Fruit fly (Drosophila melanogaster) whole organism, embryonic: ENCODE results near the gene CG3587.

Experiments used
- Antp ChIP-seq: fragments of 200-800 bp; sonication (Bioruptor generic); optimal IDR thresholded peaks from 3 replicates; lab custom pipeline; 2016; ENCODE audit warnings: missing biosample characterization, missing genetic modification characterization
- Atf6 ChIP-seq: fragments of 200-800 bp; sonication (Bioruptor generic); IDR thresholded peaks from 2 replicates; pipeline ENCODE4 v1.3.6; 2022; ENCODE audit warnings: missing biosample characterization, missing genetic modification characterization
- BtbVII ChIP-seq: fragments of 200-800 bp; sonication (Bioruptor generic); optimal IDR thresholded peaks from 3 replicates; lab custom pipeline; 2017; ENCODE audit warnings: missing biosample characterization, mild to moderate bottlenecking, missing genetic modification characterization
- CG10209 ChIP-seq: fragments of 200-800 bp; sonication (Bioruptor generic); optimal IDR thresholded peaks from 3 replicates; lab custom pipeline; 2017; ENCODE audit warnings: missing biosample characterization, mild to moderate bottlenecking, missing genetic modification characterization, missing genetic modification reagents
- CG10274 ChIP-seq: fragments of 200-800 bp; sonication (Bioruptor generic); optimal IDR thresholded peaks from 3 replicates; lab custom pipeline; 2017; ENCODE audit warnings: missing biosample characterization, mild to moderate bottlenecking, missing genetic modification characterization
- CG10366 ChIP-seq: fragments of 200-800 bp; sonication (Bioruptor generic); IDR thresholded peaks from 2 replicates; pipeline ENCODE4 v1.3.6; 2022; ENCODE audit warnings: missing biosample characterization, missing genetic modification characterization
- CG11247 ChIP-seq: fragments of 200-800 bp; sonication (Bioruptor generic); IDR thresholded peaks from 2 replicates; pipeline ENCODE4 v1.3.6; 2022; ENCODE audit warnings: missing biosample characterization, missing genetic modification characterization
- CG11504 ChIP-seq: fragments of 200-800 bp; sonication (Bioruptor generic); optimal IDR thresholded peaks from 3 replicates; lab custom pipeline; 2019; ENCODE audit warnings: missing biosample characterization, mild to moderate bottlenecking, missing genetic modification characterization, moderate library complexity
- CG1233 ChIP-seq: fragments of 200-800 bp; sonication (Bioruptor generic); optimal IDR thresholded peaks from 4 replicates; lab custom pipeline; 2018; ENCODE audit warnings: missing biosample characterization, mild to moderate bottlenecking, missing genetic modification characterization
- CG12659 ChIP-seq: fragments of 200-800 bp; sonication (Bioruptor generic); optimal IDR thresholded peaks from 3 replicates; lab custom pipeline; 2017; ENCODE audit warnings: mild to moderate bottlenecking, missing biosample characterization, missing genetic modification reagents, missing genetic modification characterization
- CG16779 ChIP-seq: fragments of 200-800 bp; sonication (Bioruptor generic); IDR thresholded peaks from 2 replicates; pipeline ENCODE4 v1.3.6; 2022; ENCODE audit warnings: missing biosample characterization, missing genetic modification characterization
- CG17186 ChIP-seq: fragments of 200-800 bp; sonication (Bioruptor generic); optimal IDR thresholded peaks from 3 replicates; lab custom pipeline; 2017; ENCODE audit warnings: missing biosample characterization, missing genetic modification reagents, missing genetic modification characterization
- CG18476 ChIP-seq: fragments of 200-800 bp; sonication (Bioruptor generic); optimal IDR thresholded peaks from 2 replicates; lab custom pipeline; 2016; ENCODE audit warnings: missing biosample characterization, mild to moderate bottlenecking, missing genetic modification characterization
- CG2129 ChIP-seq: fragments of 200-800 bp; sonication (Bioruptor generic); IDR thresholded peaks from 2 replicates; pipeline ENCODE4 v1.3.6; 2022; ENCODE audit warnings: missing biosample characterization, missing genetic modification characterization; ENCODE audit not compliant: partially characterized antibody
- CG2712 ChIP-seq: fragments of 200-800 bp; optimal IDR thresholded peaks from 3 replicates; lab custom pipeline; 2019; ENCODE audit warnings: missing biosample characterization, mild to moderate bottlenecking, missing genetic modification characterization, moderate library complexity
- CG31388 ChIP-seq: fragments of 200-800 bp; sonication (Bioruptor generic); optimal IDR thresholded peaks from 2 replicates; lab custom pipeline; 2016; ENCODE audit warnings: missing biosample characterization, missing genetic modification characterization
- CG33557 ChIP-seq: fragments of 200-800 bp; sonication (Bioruptor generic); optimal IDR thresholded peaks from 2 replicates; lab custom pipeline; 2019; ENCODE audit warnings: missing biosample characterization, mild to moderate bottlenecking, missing genetic modification characterization, moderate library complexity
- CG43689 ChIP-seq: fragments of 200-800 bp; sonication (Bioruptor generic); IDR thresholded peaks from 2 replicates; pipeline ENCODE4 v1.3.6; 2022; ENCODE audit warnings: missing biosample characterization, missing genetic modification characterization
- CG6854 ChIP-seq: fragments of 200-800 bp; sonication (Bioruptor generic); optimal IDR thresholded peaks from 3 replicates; lab custom pipeline; 2017; ENCODE audit warnings: missing biosample characterization, mild to moderate bottlenecking, missing genetic modification characterization
- CG7963 ChIP-seq: fragments of 200-800 bp; sonication (Bioruptor generic); IDR thresholded peaks from 3 replicates; pipeline ENCODE4 v1.3.6; 2022; ENCODE audit warnings: missing biosample characterization, missing genetic modification characterization; ENCODE audit not compliant: partially characterized antibody
- CG9876 ChIP-seq: fragments of 200-800 bp; sonication (Bioruptor generic); optimal IDR thresholded peaks from 2 replicates; lab custom pipeline; 2016; ENCODE audit warnings: missing biosample characterization, missing genetic modification characterization
- CTCF ChIP-seq: fragments of 200-800 bp; sonication (Bioruptor generic); optimal IDR thresholded peaks from 2 replicates; lab custom pipeline; 2017; ENCODE audit warnings: missing biosample characterization, mild to moderate bottlenecking, missing genetic modification characterization, moderate library complexity
- D19B ChIP-seq: fragments of 200-800 bp; sonication (Bioruptor generic); optimal IDR thresholded peaks from 2 replicates; lab custom pipeline; 2017; ENCODE audit warnings: missing biosample characterization, mild to moderate bottlenecking, missing genetic modification characterization
- Elba2 ChIP-seq: fragments of 200-800 bp; sonication (Bioruptor generic); optimal IDR thresholded peaks from 3 replicates; lab custom pipeline; 2016; ENCODE audit warnings: missing biosample characterization, missing genetic modification characterization
- Hmr ChIP-seq: fragments of 200-800 bp; sonication (Bioruptor generic); optimal IDR thresholded peaks from 3 replicates; lab custom pipeline; 2017; ENCODE audit warnings: mild to moderate bottlenecking, missing biosample characterization, missing genetic modification reagents, missing genetic modification characterization
- Hmx ChIP-seq: fragments of 200-800 bp; sonication (Bioruptor generic); optimal IDR thresholded peaks from 2 replicates; lab custom pipeline; 2016; ENCODE audit warnings: missing biosample characterization, missing genetic modification characterization
- Mes4 ChIP-seq: fragments of 200-800 bp; sonication (Bioruptor generic); optimal IDR thresholded peaks from 2 replicates; lab custom pipeline; 2016; ENCODE audit warnings: missing biosample characterization, missing genetic modification characterization
- NFAT ChIP-seq: fragments of 200-800 bp; sonication (Bioruptor generic); IDR thresholded peaks from 2 replicates; pipeline ENCODE4 v1.3.6; 2022; ENCODE audit warnings: missing biosample characterization, missing genetic modification characterization
- Scr ChIP-seq: fragments of 200-800 bp; sonication (Bioruptor generic); IDR thresholded peaks from 2 replicates; pipeline ENCODE4 v1.3.6; 2022; ENCODE audit warnings: missing biosample characterization, missing genetic modification characterization; ENCODE audit not compliant: partially characterized antibody
- TFAM ChIP-seq: fragments of 200-800 bp; sonication (Bioruptor generic); optimal IDR thresholded peaks from 2 replicates; lab custom pipeline; 2017; ENCODE audit warnings: missing biosample characterization, missing genetic modification characterization, inconsistent platforms
- YL-1 ChIP-seq: fragments of 200-800 bp; sonication (Bioruptor generic); optimal IDR thresholded peaks from 3 replicates; lab custom pipeline; 2017; ENCODE audit warnings: missing biosample characterization, mild to moderate bottlenecking, missing genetic modification characterization
- aop ChIP-seq: fragments of 200-800 bp; sonication (Bioruptor generic); IDR thresholded peaks from 2 replicates; pipeline ENCODE4 v1.3.6; 2022; ENCODE audit warnings: missing biosample characterization, missing genetic modification characterization
- bab2 ChIP-seq: fragments of 200-800 bp; sonication (Bioruptor generic); optimal IDR thresholded peaks from 2 replicates; lab custom pipeline; 2016; ENCODE audit warnings: missing biosample characterization, missing genetic modification characterization
- chn ChIP-seq: fragments of 200-800 bp; sonication (Bioruptor generic); optimal IDR thresholded peaks from 2 replicates; lab custom pipeline; 2016; ENCODE audit warnings: missing biosample characterization, missing genetic modification characterization
- crol ChIP-seq: fragments of 200-800 bp; sonication (Bioruptor generic); IDR thresholded peaks from 2 replicates; pipeline ENCODE4 v1.3.6; 2022; ENCODE audit warnings: missing biosample characterization, missing genetic modification characterization
- danr ChIP-seq: fragments of 200-800 bp; sonication (Bioruptor generic); IDR thresholded peaks from 2 replicates; pipeline ENCODE4 v1.3.6; 2022; ENCODE audit warnings: missing biosample characterization, missing genetic modification characterization
- dati ChIP-seq: fragments of 200-800 bp; sonication (Bioruptor generic); IDR thresholded peaks from 2 replicates; pipeline ENCODE4 v1.3.6; 2022; ENCODE audit warnings: missing biosample characterization, missing genetic modification characterization
- hkb ChIP-seq, 2 experiments: fragments of 200-800 bp in 1 of 2; fragments of >200 bp in 1 of 2; sonication (Bioruptor generic) in 1 of 2; IDR thresholded peaks in 1 of 2; optimal IDR thresholded peaks in 1 of 2; 2 replicates each; pipeline versions ENCODE4 v1.3.6 to Lab custom; 2017 to 2022; ENCODE audit warnings: missing biosample characterization in 1 of 2, missing genetic modification characterization in 1 of 2
- jigr1 ChIP-seq: fragments of 200-800 bp; sonication (Bioruptor generic); IDR thresholded peaks from 3 replicates; pipeline ENCODE4 v1.3.6; 2022; ENCODE audit warnings: missing biosample characterization, missing genetic modification characterization
- klu ChIP-seq: fragments of 200-800 bp; sonication (Bioruptor generic); IDR thresholded peaks from 2 replicates; pipeline ENCODE4 v1.3.6; 2022; ENCODE audit warnings: missing biosample characterization, missing genetic modification characterization
- knrl ChIP-seq: fragments of 200-800 bp; sonication (Bioruptor generic); IDR thresholded peaks from 3 replicates; pipeline ENCODE4 v1.3.6; 2022; ENCODE audit warnings: missing biosample characterization, missing genetic modification characterization; ENCODE audit not compliant: partially characterized antibody
- otp ChIP-seq: fragments of 200-800 bp; sonication (Bioruptor generic); IDR thresholded peaks from 3 replicates; pipeline ENCODE4, ENCODE4 v1.3.6; 2022; ENCODE audit warnings: missing biosample characterization, missing genetic modification characterization
- pb ChIP-seq: fragments of 200-800 bp; sonication (Bioruptor generic); optimal IDR thresholded peaks from 3 replicates; lab custom pipeline; 2016; ENCODE audit warnings: missing biosample characterization, missing genetic modification characterization
- phol ChIP-seq: fragments of 200-800 bp; sonication (Bioruptor generic); optimal IDR thresholded peaks from 3 replicates; lab custom pipeline; 2018; ENCODE audit warnings: missing biosample characterization, mild to moderate bottlenecking, missing genetic modification characterization, moderate library complexity
- rib ChIP-seq: fragments of 200-800 bp; sonication (Bioruptor generic); IDR thresholded peaks from 2 replicates; pipeline ENCODE4 v1.3.6; 2022; ENCODE audit warnings: missing biosample characterization, missing genetic modification characterization
- row ChIP-seq: fragments of 200-800 bp; sonication (Bioruptor generic); IDR thresholded peaks from 3 replicates; pipeline ENCODE4 v1.3.6; 2022; ENCODE audit warnings: missing biosample characterization, missing genetic modification characterization
- seq ChIP-seq: fragments of 200-800 bp; sonication (Bioruptor generic); IDR thresholded peaks from 2 replicates; pipeline ENCODE4 v1.3.6; 2022; ENCODE audit warnings: missing biosample characterization, missing genetic modification characterization
- sima ChIP-seq: fragments of 200-800 bp; sonication (Bioruptor generic); optimal IDR thresholded peaks from 2 replicates; lab custom pipeline; 2016; ENCODE audit warnings: missing biosample characterization, missing genetic modification characterization
- tll ChIP-seq, 2 experiments: fragments of 200-800 bp in 1 of 2; fragments of >200 bp in 1 of 2; sonication (Bioruptor generic) in 1 of 2; optimal IDR thresholded peaks; 2 replicates each; lab custom pipeline; 2017 to 2019; ENCODE audit warnings: missing biosample characterization in 2 of 2, missing genetic modification characterization in 2 of 2, mild to moderate bottlenecking in 1 of 2, moderate library complexity in 1 of 2
- trh ChIP-seq: fragments of 200-800 bp; sonication (Bioruptor generic); optimal IDR thresholded peaks from 2 replicates; lab custom pipeline; 2016; ENCODE audit warnings: missing biosample characterization, missing genetic modification characterization
- twi ChIP-seq: fragments of 200-800 bp; optimal IDR thresholded peaks from 2 replicates; lab custom pipeline; 2019; ENCODE audit warnings: missing biosample characterization, mild to moderate bottlenecking, missing genetic modification characterization, moderate library complexity

CG3587 gene

DNA sequence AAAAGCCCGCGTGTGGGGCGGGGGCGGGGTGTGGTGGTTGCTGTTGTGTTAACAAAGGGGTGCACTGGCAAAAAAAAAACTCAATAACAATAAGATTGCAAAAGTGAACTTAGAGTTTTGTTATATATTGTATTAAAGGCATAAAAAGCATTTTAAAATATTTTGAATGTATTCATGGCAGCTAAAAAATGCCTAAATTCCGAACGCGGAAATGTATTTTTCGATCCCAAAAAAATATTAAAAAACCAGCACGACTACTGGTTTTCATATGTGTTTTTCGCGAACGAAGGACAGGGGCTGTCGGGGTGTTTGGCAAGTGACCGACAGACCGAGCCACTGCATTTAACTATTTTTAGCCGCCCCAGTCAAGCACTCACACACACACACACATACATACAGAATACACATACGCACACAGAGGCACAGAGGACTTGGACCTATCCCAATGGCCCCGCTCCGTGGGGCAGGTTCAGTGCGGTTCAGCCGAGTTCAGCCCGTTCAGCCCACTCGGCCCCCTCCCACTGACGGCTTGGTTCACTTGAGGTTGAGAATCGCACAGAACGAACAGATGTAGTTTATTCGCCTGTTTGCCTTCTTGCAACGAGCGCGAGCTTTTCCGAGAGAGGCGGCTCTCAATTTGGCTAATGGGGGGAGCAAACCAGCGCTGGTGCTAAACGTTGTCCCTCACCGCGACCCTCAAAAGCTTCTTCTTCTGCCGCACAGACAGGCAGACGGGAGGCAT lies 26.8 kb downstream of the CG3587 start (continued):
- TF ChIP-seq D19B (GFP tag; lab: Kevin White, UChicago) (no peak), NFAT (GFP tag; lab: Robert Waterston, UW) (no peak), knrl (GFP tag; lab: Robert Waterston, UW) (no peak), CG10209 (GFP tag; lab: Kevin White, UChicago) (no peak), pb (GFP tag; lab: Kevin White, UChicago) (no peak), CG16779 (GFP tag; lab: Robert Waterston, UW) (no peak), TFAM (GFP tag; lab: Kevin White, UChicago) (no peak), tll (GFP tag; optimal IDR thresholded peaks at IDR 0.05; lab: Kevin White, UChicago) (no peak), hkb (optimal IDR thresholded peaks at IDR 0.05; lab: Kevin White, UChicago) (no peak), hkb (GFP tag; IDR thresholded peaks at IDR 0.05; lab: Robert Waterston, UW) (no peak), CG17186 (GFP tag; lab: Kevin White, UChicago) (no peak), Hmx (GFP tag; lab: Kevin White, UChicago) (no peak), CG11504 (tag; lab: Kevin White, UChicago) (peak; percentile 26), CG1233 (no peak), Atf6 (no peak), CG6854 (GFP tag; lab: Kevin White, UChicago) (no peak), CG10366 (GFP tag; lab: Robert Waterston, UW) (peak; percentile 19; the same call in 1 of the 2 replicates), BtbVII (GFP tag; lab: Kevin White, UChicago) (no peak), trh (no peak), chn (GFP tag; lab: Kevin White, UChicago) (no peak), CG43689 (GFP tag; lab: Robert Waterston, UW) (no peak), CG12659 (GFP tag; lab: Kevin White, UChicago) (peak; percentile 11), klu (GFP tag; lab: Robert Waterston, UW) (no peak), Scr (no peak), dati (GFP tag; lab: Robert Waterston, UW) (no peak), phol (peak; percentile 23), CG11247 (GFP tag; lab: Robert Waterston, UW) (no peak), CG10274 (GFP tag; lab: Kevin White, UChicago) (no peak), jigr1 (GFP tag; lab: Robert Waterston, UW) (no peak), CG2129 (GFP tag; lab: Robert Waterston, UW) (no peak), YL-1 (no peak), twi (tag; lab: Kevin White, UChicago) (no peak), otp (GFP tag; lab: Robert Waterston, UW) (no peak), Antp (GFP tag; lab: Kevin White, UChicago) (no peak), CG2712 (tag; lab: Kevin White, UChicago) (no peak), Elba2 (GFP tag; lab: Kevin White, UChicago) (no peak), CTCF (GFP tag; lab: Kevin White, UChicago) (no peak), row (GFP tag; lab: Robert Waterston, UW) (no peak), Mes4 (no peak), crol (GFP tag; lab: Robert Waterston, UW) (peak; percentile 50), aop (GFP tag; lab: Robert Waterston, UW) (no peak), Hmr (GFP tag; lab: Kevin White, UChicago) (no peak), CG33557 (GFP tag; lab: Kevin White, UChicago) (no peak), bab2 (GFP tag; lab: Kevin White, UChicago) (no peak), seq (GFP tag; lab: Robert Waterston, UW) (no peak), rib (no peak), CG7963 (no peak), CG9876 (GFP tag; lab: Kevin White, UChicago) (no peak), CG18476 (GFP tag; lab: Kevin White, UChicago) (no peak), sima (GFP tag; lab: Kevin White, UChicago) (no peak), CG31388 (GFP tag; lab: Kevin White, UChicago) (no peak), danr (GFP tag; lab: Robert Waterston, UW) (no peak)
